Worm (Caenorhabditis elegans): ENCODE measurements around the gene pigk-1.

DNA sequence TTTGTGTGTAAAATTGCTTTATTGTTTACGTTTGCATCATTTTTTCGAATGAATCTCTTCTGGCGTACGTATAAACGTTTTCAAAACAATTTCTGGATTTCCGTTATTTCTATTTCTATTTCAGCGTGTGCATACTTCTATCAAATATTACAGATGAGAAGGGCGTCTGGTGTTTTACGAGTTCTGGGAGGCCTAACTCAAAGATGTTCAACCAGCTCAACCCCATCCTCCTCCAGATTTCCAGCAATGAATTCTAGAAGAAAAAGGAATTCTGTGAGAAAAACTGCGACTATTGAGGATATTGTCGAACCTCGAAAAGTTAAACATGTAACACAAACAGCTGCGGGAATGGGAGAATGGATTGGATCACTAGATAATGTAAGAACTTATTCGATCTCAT is 41.0 kb upstream of the pigk-1 start, which contains the start of gene C08F8.2:
- TF ChIP-seq tra-4 (tag; optimal IDR thresholded peaks at IDR 0.05), result no peak
- TF ChIP-seq ceh-13 (GFP tag; optimal IDR thresholded peaks at IDR 0.05), result no peak

All from whole organism, early embryonic.